Fruit fly (Drosophila melanogaster) whole organism, adult: ENCODE results near the gene CG15333.

Source experiments
- CG11617 ChIP-seq: fragments of 200-800 bp; sonication (Bioruptor generic); optimal IDR thresholded peaks from 2 replicates; lab custom pipeline; 2017; ENCODE audit warnings: mild to moderate bottlenecking, missing biosample characterization, missing genetic modification reagents, missing genetic modification characterization
- CG12768 ChIP-seq: fragments of 200-800 bp; sonication (Bioruptor generic); optimal IDR thresholded peaks from 2 replicates; lab custom pipeline; 2017; ENCODE audit warnings: missing biosample characterization, missing genetic modification characterization, mild to moderate bottlenecking, moderate library complexity, missing genetic modification reagents
- CG1620 ChIP-seq: fragments of 200-800 bp; sonication (Bioruptor generic); optimal IDR thresholded peaks from 2 replicates; lab custom pipeline; 2016; ENCODE audit warnings: missing biosample characterization, missing genetic modification characterization
- CG5204 ChIP-seq: fragments of 200-800 bp; sonication (Bioruptor generic); optimal IDR thresholded peaks from 2 replicates; lab custom pipeline; 2016; ENCODE audit warnings: missing biosample characterization, missing genetic modification characterization
- CG7045 ChIP-seq: fragments of 200-800 bp; sonication (Bioruptor generic); optimal IDR thresholded peaks from 2 replicates; lab custom pipeline; 2017; ENCODE audit warnings: missing biosample characterization, mild to moderate bottlenecking, missing genetic modification characterization
- CG7101 ChIP-seq: fragments of 200-800 bp; sonication (Bioruptor generic); optimal IDR thresholded peaks from 2 replicates; lab custom pipeline; 2018; ENCODE audit warnings: missing biosample characterization, mild to moderate bottlenecking, missing genetic modification characterization, moderate library complexity
- Clk ChIP-seq: fragments of 200-800 bp; sonication (Bioruptor generic); optimal IDR thresholded peaks from 2 replicates; lab custom pipeline; 2017; ENCODE audit warnings: missing biosample characterization, missing genetic modification characterization
- cic ChIP-seq: fragments of 200-800 bp; sonication (Bioruptor generic); optimal IDR thresholded peaks from 2 replicates; lab custom pipeline; 2017; ENCODE audit warnings: missing biosample characterization, mild to moderate bottlenecking, missing genetic modification characterization, moderate library complexity
- cnc ChIP-seq, 2 experiments: fragments of >200 bp; optimal IDR thresholded peaks; 2 replicates each; lab custom pipeline; 2017
- kay ChIP-seq: fragments of 200-800 bp; sonication (Bioruptor generic); peaks from one replicate; lab custom pipeline; 2016; ENCODE audit warnings: missing biosample characterization, missing genetic modification characterization, borderline replicate concordance

dm6 chrX:8062180-8062480 lies 41.0 kb upstream of the CG15333 start:
- TF ChIP-seq CG5204 (GFP tag; lab: Kevin White, UChicago), result no peak
- TF ChIP-seq CG1620 (GFP tag; lab: Kevin White, UChicago), result no peak
- TF ChIP-seq CG12768 (GFP tag; lab: Kevin White, UChicago), result no peak
- peak; percentile 46 for TF ChIP-seq kay
- TF ChIP-seq cnc (optimal IDR thresholded peaks at IDR 0.05; lab: Kevin White, UChicago), result no peak
- TF ChIP-seq cic (GFP tag; lab: Kevin White, UChicago), result no peak
- no peak for TF ChIP-seq CG7045 (GFP tag; lab: Kevin White, UChicago)
- TF ChIP-seq CG11617, result no peak
- TF ChIP-seq CG7101 (tag; lab: Kevin White, UChicago), result no peak
- no peak for TF ChIP-seq Clk (GFP tag; lab: Kevin White, UChicago)
